Fruit fly (Drosophila melanogaster) whole organism, embryonic: ENCODE results near the gene Rpn1.

Experiments used
- Asciz ChIP-seq: fragments of 200-800 bp; sonication (Bioruptor generic); optimal IDR thresholded peaks from 2 replicates; lab custom pipeline; 2017; ENCODE audit warnings: missing biosample characterization, mild to moderate bottlenecking, missing genetic modification characterization, missing genetic modification reagents
- C15 ChIP-seq: fragments of 200-800 bp; sonication (Bioruptor generic); IDR thresholded peaks from 3 replicates; pipeline ENCODE4 v1.3.6; 2022; ENCODE audit warnings: missing biosample characterization, missing genetic modification characterization
- CG10147 ChIP-seq: fragments of 200-800 bp; sonication (Bioruptor generic); optimal IDR thresholded peaks from 2 replicates; lab custom pipeline; 2019; ENCODE audit warnings: missing biosample characterization, mild to moderate bottlenecking, missing genetic modification characterization, moderate library complexity
- CG1024 ChIP-seq: fragments of 200-800 bp; sonication (Bioruptor generic); IDR thresholded peaks from 2 replicates; pipeline ENCODE4 v1.3.6; 2022; ENCODE audit warnings: missing biosample characterization, missing genetic modification characterization
- CG12942 ChIP-seq: fragments of 200-800 bp; sonication (Bioruptor generic); optimal IDR thresholded peaks from 3 replicates; lab custom pipeline; 2016; ENCODE audit warnings: missing biosample characterization, missing genetic modification characterization
- CG13424 ChIP-seq: fragments of 200-800 bp; sonication (Bioruptor generic); optimal IDR thresholded peaks from 2 replicates; lab custom pipeline; 2019; ENCODE audit warnings: missing biosample characterization, mild to moderate bottlenecking, missing genetic modification characterization, moderate library complexity
- CG14014 ChIP-seq: fragments of 200-800 bp; sonication (Bioruptor generic); IDR thresholded peaks from 2 replicates; pipeline ENCODE4 v1.3.6; 2022; ENCODE audit warnings: missing biosample characterization, missing genetic modification characterization
- CG1603 ChIP-seq: fragments of 200-800 bp; sonication (Bioruptor generic); optimal IDR thresholded peaks from 2 replicates; lab custom pipeline; 2019; ENCODE audit warnings: missing biosample characterization, mild to moderate bottlenecking, missing genetic modification characterization, moderate library complexity
- CG18764 ChIP-seq: fragments of 200-800 bp; sonication (Bioruptor generic); optimal IDR thresholded peaks from 3 replicates; lab custom pipeline; 2016; ENCODE audit warnings: missing biosample characterization, missing genetic modification characterization
- CG3065 ChIP-seq: fragments of 200-800 bp; sonication (Bioruptor generic); optimal IDR thresholded peaks from 2 replicates; lab custom pipeline; 2016; ENCODE audit warnings: missing biosample characterization, missing genetic modification characterization
- CG4424 ChIP-seq: fragments of 200-800 bp; sonication (Bioruptor generic); optimal IDR thresholded peaks from 3 replicates; lab custom pipeline; 2016; ENCODE audit warnings: missing biosample characterization, missing genetic modification characterization
- CG5245 ChIP-seq: fragments of 200-800 bp; sonication (Bioruptor generic); optimal IDR thresholded peaks from 3 replicates; lab custom pipeline; 2016; ENCODE audit warnings: missing biosample characterization, missing genetic modification characterization
- CG6254 ChIP-seq: fragments of 200-800 bp; sonication (Bioruptor generic); optimal IDR thresholded peaks from 3 replicates; lab custom pipeline; 2017; ENCODE audit warnings: mild to moderate bottlenecking, missing biosample characterization, missing genetic modification reagents, missing genetic modification characterization
- CG7556 ChIP-seq: fragments of 200-800 bp; sonication (Bioruptor generic); optimal IDR thresholded peaks from 2 replicates; lab custom pipeline; 2017; ENCODE audit warnings: missing biosample characterization, mild to moderate bottlenecking, missing genetic modification characterization
- CG7963 ChIP-seq: fragments of 200-800 bp; sonication (Bioruptor generic); IDR thresholded peaks from 3 replicates; pipeline ENCODE4 v1.3.6; 2022; ENCODE audit warnings: missing biosample characterization, missing genetic modification characterization; ENCODE audit not compliant: partially characterized antibody
- CG8290 ChIP-seq, 3 experiments: fragments of 200-800 bp; sonication (Bioruptor generic); optimal IDR thresholded peaks; 2 replicates each; lab custom pipeline; 2016 to 2019; ENCODE audit warnings: missing biosample characterization in 3 of 3, missing genetic modification characterization in 3 of 3, mild to moderate bottlenecking in 2 of 3, moderate library complexity in 1 of 3
- CG8359 ChIP-seq: fragments of 200-800 bp; sonication (Bioruptor generic); optimal IDR thresholded peaks from 2 replicates; lab custom pipeline; 2017; ENCODE audit warnings: missing biosample characterization, mild to moderate bottlenecking, missing genetic modification characterization, borderline replicate concordance
- CG8388 ChIP-seq: fragments of 200-800 bp; sonication (Bioruptor generic); optimal IDR thresholded peaks from 2 replicates; lab custom pipeline; 2019; ENCODE audit warnings: missing biosample characterization, mild to moderate bottlenecking, missing genetic modification characterization, moderate library complexity
- D ChIP-seq, 2 experiments: fragments of 200-800 bp in 1 of 2; fragments of >200 bp in 1 of 2; sonication (Bioruptor generic) in 1 of 2; optimal IDR thresholded peaks; 2 replicates in 1 of 2; 3 replicates in 1 of 2; lab custom pipeline; 2017; ENCODE audit warnings: mild to moderate bottlenecking in 1 of 2, missing biosample characterization in 1 of 2, missing genetic modification characterization in 1 of 2, missing genetic modification reagents in 1 of 2
- Eip74EF ChIP-seq, 2 experiments: fragments of 200-800 bp in 1 of 2; fragments of >200 bp in 1 of 2; sonication (Bioruptor generic) in 1 of 2; optimal IDR thresholded peaks; 2 replicates each; lab custom pipeline; 2017 to 2019; ENCODE audit warnings: missing biosample characterization in 2 of 2, missing genetic modification characterization in 2 of 2, mild to moderate bottlenecking in 1 of 2, moderate library complexity in 1 of 2
- Fer1 ChIP-seq: fragments of 200-800 bp; sonication (Bioruptor generic); optimal IDR thresholded peaks from 2 replicates; lab custom pipeline; 2017; ENCODE audit warnings: missing biosample characterization, mild to moderate bottlenecking, missing genetic modification characterization
- HmgD ChIP-seq: fragments of 200-800 bp; sonication (Bioruptor generic); optimal IDR thresholded peaks from 3 replicates; lab custom pipeline; 2016; ENCODE audit warnings: missing biosample characterization, missing genetic modification characterization
- Hr51 ChIP-seq, 2 experiments: fragments of 200-800 bp; sonication (Bioruptor generic); optimal IDR thresholded peaks; 2 replicates in 1 of 2; 3 replicates in 1 of 2; lab custom pipeline; 2016 to 2018; ENCODE audit warnings: missing biosample characterization in 2 of 2, missing genetic modification characterization in 2 of 2, mild to moderate bottlenecking in 1 of 2, moderate library complexity in 1 of 2
- MBD-R2 ChIP-seq: fragments of 200-800 bp; sonication (Bioruptor generic); IDR thresholded peaks from 2 replicates; pipeline ENCODE4 v1.3.6; 2022; ENCODE audit warnings: missing biosample characterization, missing genetic modification characterization
- Nf-YC ChIP-seq: fragments of 200-800 bp; optimal IDR thresholded peaks from 3 replicates; lab custom pipeline; 2019; ENCODE audit warnings: missing biosample characterization, mild to moderate bottlenecking, missing genetic modification characterization, moderate library complexity
- Oli ChIP-seq: fragments of 200-800 bp; sonication (Bioruptor generic); optimal IDR thresholded peaks from 2 replicates; lab custom pipeline; 2018; ENCODE audit warnings: missing biosample characterization, mild to moderate bottlenecking, missing genetic modification characterization, moderate library complexity
- Spps ChIP-seq: fragments of 200-800 bp; sonication (Bioruptor generic); optimal IDR thresholded peaks from 2 replicates; lab custom pipeline; 2018; ENCODE audit warnings: missing biosample characterization, mild to moderate bottlenecking, missing genetic modification characterization
- Taf1 ChIP-seq: fragments of 200-800 bp; sonication (Bioruptor generic); IDR thresholded peaks from 2 replicates; pipeline ENCODE4 v1.3.6; 2022; ENCODE audit warnings: missing biosample characterization, missing genetic modification characterization
- bsh ChIP-seq, 2 experiments: fragments of 200-800 bp; sonication (Bioruptor generic); optimal IDR thresholded peaks; 2 replicates each; lab custom pipeline; 2017 to 2018; ENCODE audit warnings: mild to moderate bottlenecking in 2 of 2, missing biosample characterization in 2 of 2, missing genetic modification characterization in 2 of 2, moderate library complexity in 1 of 2
- btn ChIP-seq: fragments of 200-800 bp; sonication (Bioruptor generic); optimal IDR thresholded peaks from 2 replicates; lab custom pipeline; 2016; ENCODE audit warnings: missing biosample characterization, missing genetic modification characterization
- caup ChIP-seq: fragments of 200-800 bp; sonication (Bioruptor generic); optimal IDR thresholded peaks from 3 replicates; lab custom pipeline; 2017; ENCODE audit warnings: missing biosample characterization, mild to moderate bottlenecking, missing genetic modification characterization, moderate library complexity; ENCODE audit not compliant: severe bottlenecking
- crol ChIP-seq: fragments of 200-800 bp; sonication (Bioruptor generic); IDR thresholded peaks from 2 replicates; pipeline ENCODE4 v1.3.6; 2022; ENCODE audit warnings: missing biosample characterization, missing genetic modification characterization
- dpn ChIP-seq, 2 experiments: fragments of 200-800 bp; sonication (Bioruptor generic); optimal IDR thresholded peaks; 3 replicates each; lab custom pipeline; 2016; ENCODE audit warnings: missing biosample characterization in 2 of 2, missing genetic modification characterization in 2 of 2
- dysf ChIP-seq: fragments of 200-800 bp; sonication (Bioruptor generic); IDR thresholded peaks from 3 replicates; pipeline ENCODE4 v1.3.6; 2022; ENCODE audit warnings: missing biosample characterization, missing genetic modification characterization
- ewg ChIP-seq: fragments of 200-800 bp; sonication (Bioruptor generic); optimal IDR thresholded peaks from 3 replicates; lab custom pipeline; 2017; ENCODE audit warnings: mild to moderate bottlenecking, missing biosample characterization, missing genetic modification reagents, missing genetic modification characterization
- exex ChIP-seq: fragments of 200-800 bp; sonication (Bioruptor generic); optimal IDR thresholded peaks from 4 replicates; lab custom pipeline; 2018; ENCODE audit warnings: missing biosample characterization, mild to moderate bottlenecking, missing genetic modification characterization, moderate library complexity
- gcm ChIP-seq: fragments of 200-800 bp; sonication (Bioruptor generic); optimal IDR thresholded peaks from 2 replicates; lab custom pipeline; 2019; ENCODE audit warnings: missing biosample characterization, mild to moderate bottlenecking, missing genetic modification characterization, moderate library complexity
- grn ChIP-seq: fragments of 200-800 bp; sonication (Bioruptor generic); optimal IDR thresholded peaks from 3 replicates; lab custom pipeline; 2017; ENCODE audit warnings: missing biosample characterization, missing genetic modification characterization
- her ChIP-seq: fragments of 200-800 bp; sonication (Bioruptor generic); optimal IDR thresholded peaks from 2 replicates; lab custom pipeline; 2016; ENCODE audit warnings: missing biosample characterization, missing genetic modification characterization
- nerfin-1 ChIP-seq: fragments of 200-800 bp; sonication (Bioruptor generic); optimal IDR thresholded peaks from 3 replicates; lab custom pipeline; 2019; ENCODE audit warnings: missing biosample characterization, mild to moderate bottlenecking, missing genetic modification characterization, moderate library complexity
- org-1 ChIP-seq: fragments of 200-800 bp; sonication (Bioruptor generic); optimal IDR thresholded peaks from 2 replicates; lab custom pipeline; 2017; ENCODE audit warnings: missing biosample characterization, missing genetic modification characterization
- pnt ChIP-seq: fragments of 200-800 bp; sonication (Bioruptor generic); optimal IDR thresholded peaks from 3 replicates; lab custom pipeline; 2016; ENCODE audit warnings: missing biosample characterization, missing genetic modification characterization
- ttk ChIP-seq: fragments of 200-800 bp; sonication (Bioruptor generic); IDR thresholded peaks from 2 replicates; pipeline ENCODE4 v2.1.2; 2022; ENCODE audit warnings: missing biosample characterization, missing genetic modification characterization
- tup ChIP-seq: fragments of 200-800 bp; sonication (Bioruptor generic); optimal IDR thresholded peaks from 2 replicates; lab custom pipeline; 2016; ENCODE audit warnings: missing biosample characterization, mild to moderate bottlenecking, missing genetic modification characterization, moderate library complexity
- unpg ChIP-seq: fragments of 200-800 bp; sonication (Bioruptor generic); optimal IDR thresholded peaks from 3 replicates; lab custom pipeline; 2018; ENCODE audit warnings: missing biosample characterization, mild to moderate bottlenecking, missing genetic modification characterization, moderate library complexity
- wek ChIP-seq: fragments of 200-800 bp; sonication (Bioruptor generic); optimal IDR thresholded peaks from 3 replicates; lab custom pipeline; 2018; ENCODE audit warnings: missing biosample characterization, mild to moderate bottlenecking, missing genetic modification characterization, moderate library complexity
- zen ChIP-seq: fragments of 200-800 bp; sonication (Bioruptor generic); optimal IDR thresholded peaks from 3 replicates; lab custom pipeline; 2018; ENCODE audit warnings: missing biosample characterization, mild to moderate bottlenecking, missing genetic modification characterization, moderate library complexity
- zen2 ChIP-seq: fragments of 200-800 bp; sonication (Bioruptor generic); IDR thresholded peaks from 3 replicates; pipeline ENCODE4 v1.3.6; 2022; ENCODE audit warnings: missing biosample characterization, missing genetic modification characterization; ENCODE audit not compliant: partially characterized antibody

Gene Rpn1

DNA sequence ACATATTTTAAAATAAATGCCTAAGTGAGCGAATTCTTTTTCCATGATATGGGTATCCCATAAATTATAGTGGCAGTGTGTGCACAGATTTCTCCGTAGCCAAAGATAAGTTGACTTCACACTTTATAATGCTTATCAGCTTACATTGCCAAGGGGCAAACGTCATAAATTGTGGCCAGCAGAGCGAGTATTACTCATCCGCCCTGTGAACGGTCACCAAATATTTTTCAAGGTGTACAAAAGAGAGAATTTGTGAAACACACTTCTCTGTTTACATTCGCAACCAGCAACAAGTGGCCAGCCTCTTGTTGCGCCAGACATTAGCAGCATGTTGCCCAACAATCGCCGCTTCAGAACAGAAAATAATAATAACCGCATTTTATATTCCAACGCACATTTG, 18.1 kb downstream of the Rpn1 start (continued):
- TF ChIP-seq Taf1 (no peak), CG12942 (GFP tag; lab: Kevin White, UChicago) (peak; percentile 4), Spps (tag; lab: Kevin White, UChicago) (no peak), unpg (peak; percentile 49), crol (no peak), CG8359 (GFP tag; lab: Kevin White, UChicago) (peak; percentile 67), CG4424 (peak; percentile 36), Oli (peak; percentile 1), nerfin-1 (tag; lab: Kevin White, UChicago) (peak; percentile 27), CG8290 (GFP tag; optimal IDR thresholded peaks at IDR 0.05; lab: Kevin White, UChicago) (no peak), CG8290 (tag; optimal IDR thresholded peaks at IDR 0.05; lab: Kevin White, UChicago) (peak in 1 of 2 experiments; percentile 70), ttk (GFP tag; lab: Robert Waterston, UW) (no peak), wek (peak; percentile 78), pnt (no peak), dysf (peak; percentile 44; the same call in 1 of the 3 replicates), CG18764 (GFP tag; lab: Kevin White, UChicago) (peak; percentile 19), ewg (GFP tag; lab: Kevin White, UChicago) (no peak), dpn (GFP tag; optimal IDR thresholded peaks at IDR 0.05; lab: Kevin White, UChicago) (peak; percentile 21 to 41), CG1024 (GFP tag; lab: Robert Waterston, UW) (no peak), zen (tag; lab: Kevin White, UChicago) (no peak), org-1 (no peak), caup (peak; percentile 68), tup (no peak), MBD-R2 (GFP tag; lab: Robert Waterston, UW) (no peak), grn (GFP tag; lab: Kevin White, UChicago) (peak; percentile 40), CG3065 (no peak), zen2 (GFP tag; lab: Robert Waterston, UW) (no peak), CG1603 (tag; lab: Kevin White, UChicago) (peak; percentile 47), Eip74EF (GFP tag; optimal IDR thresholded peaks at IDR 0.05; lab: Kevin White, UChicago) (no peak), Fer1 (GFP tag; lab: Kevin White, UChicago) (peak; percentile 76), C15 (GFP tag; lab: Robert Waterston, UW) (no peak), CG6254 (peak; percentile 52), CG5245 (GFP tag; lab: Kevin White, UChicago) (no peak), btn (GFP tag; lab: Kevin White, UChicago) (no peak), CG8388 (GFP tag; lab: Kevin White, UChicago) (peak; percentile 82), Hr51 (GFP tag; optimal IDR thresholded peaks at IDR 0.05; lab: Kevin White, UChicago) (peak in 1 of 2 experiments; percentile 36), Asciz (GFP tag; lab: Kevin White, UChicago) (peak; percentile 56), HmgD (GFP tag; lab: Kevin White, UChicago) (no peak), gcm (GFP tag; lab: Kevin White, UChicago) (peak; percentile 5), exex (tag; lab: Kevin White, UChicago) (peak; percentile 49), D (optimal IDR thresholded peaks at IDR 0.05; lab: Kevin White, UChicago) (no peak), D (GFP tag; optimal IDR thresholded peaks at IDR 0.05; lab: Kevin White, UChicago) (no peak), CG14014 (peak; percentile 66; the same call in 1 of the 2 replicates), Nf-YC (tag; lab: Kevin White, UChicago) (peak; percentile 8), CG13424 (tag; lab: Kevin White, UChicago) (peak; percentile 24), CG10147 (GFP tag; lab: Kevin White, UChicago) (no peak), CG7963 (GFP tag; lab: Robert Waterston, UW) (no peak), CG7556 (GFP tag; lab: Kevin White, UChicago) (peak; percentile 22), bsh (GFP tag; optimal IDR thresholded peaks at IDR 0.05; lab: Kevin White, UChicago) (peak in 1 of 2 experiments; percentile 27), her (GFP tag; lab: Kevin White, UChicago) (peak; percentile 19)
